Worm (Caenorhabditis elegans) whole organism, L1 larva: ENCODE results near the gene T21E8.5.

Experiments
- ceh-82 ChIP-seq, 3 experiments: fragments of 150-350 bp in 1 of 3; sonication (generic microtip) in 2 of 3; optimal IDR thresholded peaks; 2 replicates each; lab custom pipeline; 2014 to 2017; ENCODE audit warnings: missing biosample characterization in 3 of 3, missing genetic modification characterization in 3 of 3
- hpl-2 ChIP-seq: fragments of 150-350 bp; optimal IDR thresholded peaks from 2 replicates; lab custom pipeline; 2014; ENCODE audit warnings: missing biosample characterization, missing genetic modification reagents, missing genetic modification characterization

DNA sequence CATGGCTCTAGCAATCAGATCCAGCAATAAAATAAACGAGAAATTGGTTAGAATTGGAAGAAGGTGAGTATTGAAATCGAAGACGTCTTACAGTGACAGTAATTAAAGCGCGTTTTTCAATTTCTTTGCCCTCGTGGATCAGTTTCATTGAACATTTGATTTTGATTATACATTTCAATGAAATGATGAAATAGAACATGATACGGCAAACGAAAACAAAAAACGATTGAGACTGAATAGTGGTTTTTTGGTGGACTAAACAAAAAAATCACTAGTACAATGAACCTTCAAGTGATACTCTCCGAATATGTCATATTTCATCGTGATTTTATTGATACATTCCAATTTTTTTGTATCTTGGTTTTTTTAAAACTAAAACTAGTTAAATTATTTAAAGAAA lies 10.5 kb downstream of the T21E8.5 start, which contains the start of gene haly-1:
- TF ChIP-seq hpl-2 (GFP tag; lab: Kevin White, UChicago) (no peak), ceh-82 (tag; optimal IDR thresholded peaks at IDR 0.05; lab: Kevin White, UChicago) (no peak)
